Fruit fly (Drosophila melanogaster) whole organism, prepupa: ENCODE measurements around the gene Dok.

Experiments used
- CG11762 ChIP-seq: fragments of 200-800 bp; sonication (Bioruptor generic); optimal IDR thresholded peaks from 3 replicates; lab custom pipeline; 2016; ENCODE audit warnings: missing biosample characterization, missing genetic modification characterization; ENCODE audit not compliant: insufficient read depth
- CG11902 ChIP-seq: fragments of 200-800 bp; sonication (Bioruptor generic); optimal IDR thresholded peaks from 3 replicates; lab custom pipeline; 2016; ENCODE audit warnings: missing biosample characterization, missing genetic modification characterization
- CG16779 ChIP-seq: fragments of 200-800 bp; sonication (Bioruptor generic); optimal IDR thresholded peaks from 3 replicates; lab custom pipeline; 2017; ENCODE audit warnings: missing biosample characterization, mild to moderate bottlenecking, missing genetic modification characterization
- CG3032 ChIP-seq: fragments of 200-800 bp; optimal IDR thresholded peaks from 2 replicates; lab custom pipeline; 2019; ENCODE audit warnings: missing biosample characterization, mild to moderate bottlenecking, missing genetic modification characterization, moderate library complexity
- CG32006 ChIP-seq: fragments of 200-800 bp; sonication (Bioruptor generic); optimal IDR thresholded peaks from 3 replicates; lab custom pipeline; 2017; ENCODE audit warnings: missing biosample characterization, mild to moderate bottlenecking, missing genetic modification characterization
- CG34406 ChIP-seq: fragments of 200-800 bp; sonication (Bioruptor generic); optimal IDR thresholded peaks from 3 replicates; lab custom pipeline; 2016; ENCODE audit warnings: missing biosample characterization, missing genetic modification characterization
- CG3919 ChIP-seq: fragments of 200-800 bp; sonication (Bioruptor generic); optimal IDR thresholded peaks from 3 replicates; lab custom pipeline; 2016; ENCODE audit warnings: missing biosample characterization, missing genetic modification characterization
- CG4318 ChIP-seq: fragments of 200-800 bp; sonication (Bioruptor generic); optimal IDR thresholded peaks from 3 replicates; lab custom pipeline; 2017; ENCODE audit warnings: missing biosample characterization, mild to moderate bottlenecking, missing genetic modification characterization
- CG6276 ChIP-seq: fragments of 200-800 bp; sonication (Bioruptor generic); optimal IDR thresholded peaks from 2 replicates; lab custom pipeline; 2017; ENCODE audit warnings: missing biosample characterization, mild to moderate bottlenecking, missing genetic modification characterization
- CG6808 ChIP-seq: fragments of 200-800 bp; sonication (Bioruptor generic); optimal IDR thresholded peaks from 3 replicates; lab custom pipeline; 2017; ENCODE audit warnings: missing biosample characterization, missing genetic modification characterization, mild to moderate bottlenecking, moderate library complexity, missing genetic modification reagents
- CG7368 ChIP-seq: fragments of 200-800 bp; sonication (Bioruptor generic); optimal IDR thresholded peaks from 3 replicates; lab custom pipeline; 2016; ENCODE audit warnings: missing biosample characterization, missing genetic modification characterization
- CG8119 ChIP-seq: fragments of 200-800 bp; sonication (Bioruptor generic); IDR thresholded peaks from 3 replicates; pipeline ENCODE4 v1.3.6; 2022; ENCODE audit warnings: missing biosample characterization, missing genetic modification characterization
- CG8632 ChIP-seq: fragments of 200-800 bp; sonication (Bioruptor generic); optimal IDR thresholded peaks from 3 replicates; lab custom pipeline; 2016; ENCODE audit warnings: missing biosample characterization, missing genetic modification characterization
- Eip75B ChIP-seq: fragments of 200-800 bp; sonication (Bioruptor generic); optimal IDR thresholded peaks from 3 replicates; lab custom pipeline; 2016; ENCODE audit warnings: missing biosample characterization, missing genetic modification characterization
- Eip78C ChIP-seq: fragments of 200-800 bp; sonication (Bioruptor generic); peaks from one replicate; lab custom pipeline; 2016; ENCODE audit warnings: missing biosample characterization, missing genetic modification characterization
- Eip93F ChIP-seq: fragments of 200-800 bp; sonication (Bioruptor generic); optimal IDR thresholded peaks from 2 replicates; lab custom pipeline; 2016; ENCODE audit warnings: missing biosample characterization, mild to moderate bottlenecking, missing genetic modification characterization
- Ets21C ChIP-seq: fragments of 200-800 bp; sonication (Bioruptor generic); optimal IDR thresholded peaks from 3 replicates; lab custom pipeline; 2016; ENCODE audit warnings: missing biosample characterization, missing genetic modification characterization
- Ets96B ChIP-seq: fragments of 200-800 bp; optimal IDR thresholded peaks from 2 replicates; lab custom pipeline; 2019; ENCODE audit warnings: missing biosample characterization, mild to moderate bottlenecking, missing genetic modification characterization, moderate library complexity
- Gug ChIP-seq: fragments of 200-800 bp; sonication (Bioruptor generic); IDR thresholded peaks from 2 replicates; pipeline ENCODE4 v1.3.6; 2022; ENCODE audit warnings: missing biosample characterization, missing genetic modification characterization
- Hr38 ChIP-seq: sonication (Bioruptor generic); optimal IDR thresholded peaks from 2 replicates; lab custom pipeline; 2016; ENCODE audit warnings: missing biosample characterization, missing genetic modification characterization
- Hr4 ChIP-seq: fragments of 200-800 bp; sonication (Bioruptor generic); optimal IDR thresholded peaks from 3 replicates; lab custom pipeline; 2016; ENCODE audit warnings: missing biosample characterization, missing genetic modification characterization
- Met ChIP-seq: fragments of 200-800 bp; sonication (Bioruptor generic); optimal IDR thresholded peaks from 3 replicates; lab custom pipeline; 2016; ENCODE audit warnings: missing biosample characterization, missing genetic modification characterization
- OdsH ChIP-seq: fragments of 200-800 bp; sonication (Bioruptor generic); optimal IDR thresholded peaks from 3 replicates; lab custom pipeline; 2016; ENCODE audit warnings: missing biosample characterization, missing genetic modification characterization
- Sox102F ChIP-seq: fragments of 200-800 bp; sonication (Bioruptor generic); optimal IDR thresholded peaks from 2 replicates; lab custom pipeline; 2016; ENCODE audit warnings: missing biosample characterization, mild to moderate bottlenecking, missing genetic modification characterization
- Sox14 ChIP-seq: fragments of 200-800 bp; sonication (Bioruptor generic); optimal IDR thresholded peaks from 3 replicates; lab custom pipeline; 2016; ENCODE audit warnings: missing biosample characterization, missing genetic modification characterization
- Sox15 ChIP-seq: fragments of 200-800 bp; sonication (Bioruptor generic); optimal IDR thresholded peaks from 3 replicates; lab custom pipeline; 2016; ENCODE audit warnings: missing biosample characterization, missing genetic modification characterization
- cyc ChIP-seq: fragments of 200-800 bp; sonication (Bioruptor generic); optimal IDR thresholded peaks from 3 replicates; lab custom pipeline; 2016; ENCODE audit warnings: missing biosample characterization, missing genetic modification characterization
- dac ChIP-seq: fragments of 200-800 bp; sonication (Bioruptor generic); optimal IDR thresholded peaks from 2 replicates; lab custom pipeline; 2017; ENCODE audit warnings: missing biosample characterization, mild to moderate bottlenecking, missing genetic modification characterization
- dsx ChIP-seq: fragments of 200-800 bp; optimal IDR thresholded peaks from 3 replicates; lab custom pipeline; 2019; ENCODE audit warnings: missing biosample characterization, mild to moderate bottlenecking, missing genetic modification characterization, moderate library complexity; ENCODE audit not compliant: poor library complexity, severe bottlenecking
- eg ChIP-seq: fragments of 200-800 bp; sonication (Bioruptor generic); IDR thresholded peaks from 3 replicates; pipeline ENCODE4 v1.3.6; 2022; ENCODE audit warnings: missing biosample characterization, missing genetic modification characterization
- fd59A ChIP-seq: fragments of 200-800 bp; sonication (Bioruptor generic); optimal IDR thresholded peaks from 2 replicates; lab custom pipeline; 2017; ENCODE audit warnings: missing biosample characterization, mild to moderate bottlenecking, missing genetic modification characterization, missing genetic modification reagents
- fd85E ChIP-seq: fragments of 200-800 bp; sonication (Bioruptor generic); optimal IDR thresholded peaks from 3 replicates; lab custom pipeline; 2016; ENCODE audit warnings: missing biosample characterization, missing genetic modification characterization
- fkh ChIP-seq: fragments of 200-800 bp; sonication (Bioruptor generic); optimal IDR thresholded peaks from 3 replicates; lab custom pipeline; 2017; ENCODE audit warnings: missing biosample characterization, mild to moderate bottlenecking, missing genetic modification characterization, moderate library complexity
- lz ChIP-seq: fragments of 200-800 bp; sonication (Bioruptor generic); optimal IDR thresholded peaks from 3 replicates; lab custom pipeline; 2016; ENCODE audit warnings: missing biosample characterization, missing genetic modification characterization
- pdm3 ChIP-seq: fragments of 200-800 bp; sonication (Bioruptor generic); optimal IDR thresholded peaks from 3 replicates; lab custom pipeline; 2016; ENCODE audit warnings: missing biosample characterization, missing genetic modification characterization
- salr ChIP-seq, 2 experiments: fragments of 200-800 bp; sonication (Bioruptor generic); optimal IDR thresholded peaks; 3 replicates each; lab custom pipeline; 2016 to 2018; ENCODE audit warnings: missing biosample characterization in 2 of 2, missing genetic modification characterization in 2 of 2, mild to moderate bottlenecking in 1 of 2
- spab ChIP-seq: fragments of 200-800 bp; sonication (Bioruptor generic); optimal IDR thresholded peaks from 2 replicates; lab custom pipeline; 2017; ENCODE audit warnings: missing biosample characterization, mild to moderate bottlenecking, missing genetic modification characterization, missing genetic modification reagents
- ss ChIP-seq, 2 experiments: fragments of 200-800 bp; sonication (Bioruptor generic); optimal IDR thresholded peaks; 2 replicates in 1 of 2; 3 replicates in 1 of 2; lab custom pipeline; 2017 to 2018; ENCODE audit warnings: mild to moderate bottlenecking in 2 of 2, missing biosample characterization in 2 of 2, missing genetic modification characterization in 2 of 2, moderate library complexity in 1 of 2
- topi ChIP-seq: fragments of 200-800 bp; sonication (Bioruptor generic); optimal IDR thresholded peaks from 3 replicates; lab custom pipeline; 2016; ENCODE audit warnings: missing biosample characterization, missing genetic modification characterization

The Dok gene

DNA sequence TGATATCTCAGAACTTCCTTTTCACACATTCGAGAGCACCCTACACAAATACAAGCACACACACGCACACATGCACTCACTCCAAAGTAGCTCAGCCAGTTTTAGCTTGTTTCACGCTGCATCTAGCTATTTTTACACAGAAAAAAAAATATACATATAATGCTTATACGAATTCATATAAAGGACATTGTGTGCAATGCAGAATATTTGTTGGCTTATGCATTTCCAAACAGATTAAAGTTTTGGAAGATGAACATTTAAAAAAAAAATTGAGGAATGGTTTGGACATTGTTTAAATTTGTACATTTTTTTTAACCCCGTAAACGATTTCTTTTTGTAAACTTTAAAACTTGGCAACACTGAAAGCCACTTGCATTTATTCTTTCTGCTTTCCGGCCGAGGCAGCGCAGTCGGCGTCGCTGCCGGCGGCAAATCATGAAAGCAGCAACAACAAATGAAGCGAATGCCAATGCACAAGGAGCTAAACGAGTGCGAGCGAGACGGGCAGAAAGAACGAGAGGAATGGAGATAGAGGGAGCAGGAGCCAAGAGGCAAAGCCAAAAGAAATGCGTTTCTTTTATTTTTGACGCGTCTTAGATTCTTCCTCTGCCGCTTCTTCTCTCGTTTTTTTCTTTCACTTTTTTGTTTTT is 4.8 kb upstream of the Dok start (continued):
- TF ChIP-seq OdsH (peak; percentile 88), Hr38 (GFP tag; lab: Kevin White, UChicago) (no peak), fd85E (no peak), topi (GFP tag; lab: Kevin White, UChicago) (peak; percentile 93), CG8632 (GFP tag; lab: Kevin White, UChicago) (peak; percentile 79), CG11902 (GFP tag; lab: Kevin White, UChicago) (peak; percentile 64), pdm3 (GFP tag; lab: Kevin White, UChicago) (peak; percentile 89), Ets96B (tag; lab: Kevin White, UChicago) (peak; percentile 85), CG11762 (GFP tag; lab: Kevin White, UChicago) (peak; percentile 67), spab (GFP tag; lab: Kevin White, UChicago) (peak; percentile 75), fd59A (GFP tag; lab: Kevin White, UChicago) (peak; percentile 82), CG3919 (GFP tag; lab: Kevin White, UChicago) (peak; percentile 87), cyc (GFP tag; lab: Kevin White, UChicago) (peak; percentile 86), Ets21C (GFP tag; lab: Kevin White, UChicago) (peak; percentile 75), lz (GFP tag; lab: Kevin White, UChicago) (peak; percentile 90), CG32006 (peak; percentile 89), Sox15 (peak; percentile 76), CG8119 (GFP tag; lab: Robert Waterston, UW) (peak; percentile 77; the same call in 2 of the 3 replicates), dsx (GFP tag; lab: Kevin White, UChicago) (peak; percentile 55), Met (GFP tag; lab: Kevin White, UChicago) (peak; percentile 88), CG16779 (peak; percentile 62), fkh (GFP tag; lab: Kevin White, UChicago) (no peak), eg (GFP tag; lab: Robert Waterston, UW) (peak; percentile 66), Eip93F (no peak), CG6276 (peak; percentile 63), CG7368 (GFP tag; lab: Kevin White, UChicago) (peak; percentile 71), CG34406 (GFP tag; lab: Kevin White, UChicago) (peak; percentile 81), CG6808 (GFP tag; lab: Kevin White, UChicago) (peak; percentile 85), Sox14 (peak; percentile 90), Eip75B (GFP tag; lab: Kevin White, UChicago) (peak; percentile 87), Eip78C (GFP tag; lab: Kevin White, UChicago) (peak; percentile 95), Sox102F (GFP tag; lab: Kevin White, UChicago) (peak; percentile 90), CG3032 (tag; lab: Kevin White, UChicago) (peak; percentile 86), Gug (peak; percentile 67), dac (GFP tag; lab: Kevin White, UChicago) (peak; percentile 50)

DNA sequence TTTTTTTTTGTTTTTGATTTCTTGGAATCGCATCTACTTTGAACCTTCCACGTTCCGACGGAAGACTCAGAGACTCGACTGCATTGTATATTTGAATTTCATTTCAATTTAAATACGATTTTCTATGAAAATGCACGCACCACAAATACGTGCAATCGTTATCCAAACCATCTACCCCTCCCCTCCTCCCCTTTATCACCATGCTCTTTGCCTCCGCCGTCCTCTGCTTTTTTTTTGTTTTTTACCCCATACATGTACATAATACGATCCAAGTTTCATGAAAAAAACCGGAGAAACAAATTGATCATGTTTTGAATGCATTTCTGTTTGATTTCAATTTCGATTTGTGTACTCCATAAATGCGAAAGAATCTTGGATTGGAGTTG is 4.3 kb upstream of the Dok start:
- TF ChIP-seq CG4318 (GFP tag; lab: Kevin White, UChicago) (no peak), ss (GFP tag; optimal IDR thresholded peaks at IDR 0.05; lab: Kevin White, UChicago) (no peak), Eip78C (GFP tag; lab: Kevin White, UChicago) (no peak), salr (GFP tag; optimal IDR thresholded peaks at IDR 0.05; lab: Kevin White, UChicago) (no peak), pdm3 (GFP tag; lab: Kevin White, UChicago) (no peak), OdsH (no peak), CG11762 (GFP tag; lab: Kevin White, UChicago) (no peak), CG8119 (GFP tag; lab: Robert Waterston, UW) (no peak), Hr4 (no peak), lz (GFP tag; lab: Kevin White, UChicago) (no peak)
